Worm (Caenorhabditis elegans): ENCODE measurements around the gene C46F11.6.

The C46F11.6 gene

DNA sequence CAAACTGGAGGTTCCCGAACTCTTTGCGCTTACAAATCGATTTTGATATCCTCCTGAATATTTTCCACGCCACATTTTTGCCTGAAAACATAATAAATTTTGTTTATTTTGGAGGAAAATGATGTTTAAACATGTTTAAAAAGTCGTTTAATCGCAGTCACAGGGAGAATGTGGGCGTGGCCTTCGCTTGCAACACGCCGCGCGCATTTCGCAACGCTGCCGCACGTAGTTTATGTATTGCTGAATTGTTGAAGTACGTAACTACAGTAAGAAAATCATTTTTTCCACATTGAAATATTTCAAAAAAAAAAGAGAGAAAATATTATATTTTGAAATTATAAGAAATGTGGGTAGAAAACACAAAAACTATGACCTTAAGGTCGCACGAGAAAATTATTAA, 6.0 kb downstream of the C46F11.6 start, which contains the start of gene C46F11.4:
TSS of gene C46F11.4 (minus strand) at position 81 of the 400 bp plus-strand sequence.
- TF ChIP-seq nfya-1 (tag; optimal IDR thresholded peaks at IDR 0.05; ENCODE audit: insufficient read depth) (peak; percentile 43), elt-2 (tag; optimal IDR thresholded peaks at IDR 0.05) (peak; percentile 15), lin-39 (tag; optimal IDR thresholded peaks at IDR 0.05) (peak; percentile 45), fkh-10 (GFP tag; optimal IDR thresholded peaks at IDR 0.05) (no peak), hmg-11 (tag; optimal IDR thresholded peaks at IDR 0.05) (peak; percentile 88), nhr-23 (tag; optimal IDR thresholded peaks at IDR 0.05) (no peak), daf-12 (tag; optimal IDR thresholded peaks at IDR 0.05) (no peak), ztf-4 (tag; optimal IDR thresholded peaks at IDR 0.05) (no peak), pha-4 (tag; optimal IDR thresholded peaks at IDR 0.05) (peak; percentile 63)

DNA sequence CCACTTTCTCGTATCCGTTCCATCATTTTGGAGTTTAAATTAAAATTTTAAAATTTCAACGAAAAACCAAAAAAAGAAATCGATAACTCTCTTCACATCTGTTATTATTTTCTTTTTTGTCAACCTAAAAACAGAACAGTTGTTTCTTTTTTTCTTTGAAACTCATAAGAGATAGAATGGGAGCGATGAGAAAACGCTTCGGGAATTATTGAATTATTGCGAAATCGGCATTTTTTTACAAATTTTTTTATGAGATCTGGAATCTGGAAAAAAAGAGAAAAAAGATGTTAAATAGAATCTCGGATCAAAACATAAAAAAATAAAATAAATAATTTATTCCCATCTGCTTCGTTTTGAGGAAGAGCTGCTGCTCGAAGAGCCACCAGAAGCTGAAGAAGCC, 12.8 kb downstream of the C46F11.6 start, which contains the start of gene C46F11.5:
TSS of gene C46F11.5 (minus strand) at position 128 of the 400 bp plus-strand sequence.
- TF ChIP-seq ceh-9 (tag; optimal IDR thresholded peaks at IDR 0.05) (no peak), ceh-28 (tag; optimal IDR thresholded peaks at IDR 0.05) (peak; percentile 57)

DNA sequence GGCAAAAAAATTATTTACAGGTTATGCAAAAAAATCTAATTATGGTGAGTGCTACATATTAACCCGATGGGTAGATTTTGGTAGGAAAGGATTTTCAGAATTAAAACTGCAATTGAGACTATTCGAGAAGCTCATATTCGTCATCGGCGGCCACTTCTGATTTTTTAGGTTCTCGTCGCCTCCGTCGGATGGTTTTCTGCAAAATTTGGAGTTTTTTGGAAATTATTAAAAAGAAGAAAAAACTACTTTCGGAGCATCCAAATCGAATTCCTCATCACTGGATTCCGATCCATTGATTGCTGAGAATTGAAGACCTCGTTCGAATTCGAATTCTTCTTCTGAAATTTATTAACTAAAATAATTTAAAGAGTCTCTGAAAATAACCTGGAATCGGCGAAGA, 17.3 kb downstream of the C46F11.6 start:
- TF ChIP-seq lin-39 (tag; optimal IDR thresholded peaks at IDR 0.05) (no peak), nhr-25 (tag; optimal IDR thresholded peaks at IDR 0.05) (peak; percentile 25), ceh-82 (tag; optimal IDR thresholded peaks at IDR 0.05) (no peak), ama-1 (optimal IDR thresholded peaks at IDR 0.05) (peak; percentile 60), elt-2 (tag; optimal IDR thresholded peaks at IDR 0.05) (peak; percentile 14), nhr-11 (tag; optimal IDR thresholded peaks at IDR 0.05) (no peak)

DNA sequence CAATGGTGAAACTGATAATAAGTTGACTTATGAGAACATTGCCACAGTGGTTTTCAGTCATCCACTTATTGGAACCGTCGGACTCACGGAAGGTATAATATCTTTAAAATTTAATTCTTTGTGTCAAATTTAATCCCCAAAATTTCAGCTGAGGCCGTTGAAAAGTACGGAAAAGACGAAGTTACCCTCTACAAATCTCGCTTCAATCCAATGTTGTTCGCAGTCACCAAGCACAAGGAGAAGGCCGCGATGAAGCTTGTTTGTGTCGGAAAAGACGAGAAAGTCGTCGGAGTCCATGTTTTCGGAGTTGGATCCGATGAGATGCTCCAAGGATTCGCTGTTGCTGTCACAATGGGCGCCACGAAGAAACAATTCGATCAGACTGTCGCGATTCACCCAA, 17.8 kb downstream of the C46F11.6 start:
- TF ChIP-seq nfya-1 (tag; optimal IDR thresholded peaks at IDR 0.05; ENCODE audit: insufficient read depth), result no peak
- peak; percentile 54 for TF ChIP-seq ama-1 (optimal IDR thresholded peaks at IDR 0.05)
- no peak for TF ChIP-seq zag-1 (tag; optimal IDR thresholded peaks at IDR 0.05)

DNA sequence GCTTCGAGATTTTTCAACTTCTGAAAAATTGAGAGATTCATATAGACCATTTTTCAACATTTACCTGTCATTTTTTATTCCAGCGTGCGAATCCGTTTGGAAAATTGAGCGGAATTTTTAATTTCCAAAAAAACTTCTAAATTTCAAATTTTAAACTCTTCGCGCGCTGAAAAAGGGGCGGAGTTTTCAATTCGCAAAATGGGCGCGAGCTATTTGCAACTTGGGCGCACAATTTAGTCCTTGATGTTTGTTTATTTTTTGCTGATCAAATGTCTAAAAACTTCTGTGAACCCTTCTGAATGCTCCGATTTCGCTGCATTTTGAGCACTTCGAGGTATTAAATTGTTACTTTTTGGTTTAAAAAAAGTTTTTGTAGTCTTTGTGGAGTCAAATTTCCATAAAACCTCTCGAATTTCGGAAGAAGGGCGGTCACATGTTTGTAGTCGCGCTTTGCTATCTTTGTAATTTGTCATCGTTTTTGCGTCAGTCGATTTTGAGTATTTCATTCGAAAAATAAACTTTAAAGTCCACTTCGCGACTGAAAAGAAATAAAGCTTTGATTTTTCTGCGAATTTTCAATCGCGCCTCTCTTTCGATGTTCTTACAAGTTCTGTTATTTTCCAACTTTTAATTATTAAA, 19.4 kb downstream of the C46F11.6 start, which contains the start of the genes madf-8 and gsr-1:
TSS of gene madf-8 (minus strand) at position 156 of the 639 bp plus-strand sequence.
TSS of gene gsr-1 (plus strand) at position 231 of the 639 bp plus-strand sequence.
- TF ChIP-seq pha-4 (tag; optimal IDR thresholded peaks at IDR 0.05) (peak; percentile 27), lin-15B (tag; optimal IDR thresholded peaks at IDR 0.05) (peak; percentile 46), nhr-25 (tag; optimal IDR thresholded peaks at IDR 0.05) (peak; percentile 1), nfya-1 (tag; optimal IDR thresholded peaks at IDR 0.05; ENCODE audit: insufficient read depth) (peak; percentile 65), nhr-67 (tag; optimal IDR thresholded peaks at IDR 0.05) (no peak), pqm-1 (tag; optimal IDR thresholded peaks at IDR 0.05) (peak; percentile 16), fkh-2 (tag; optimal IDR thresholded peaks at IDR 0.05) (no peak), ama-1 (optimal IDR thresholded peaks at IDR 0.05) (no peak), lsy-12 (tag; optimal IDR thresholded peaks at IDR 0.05) (no peak), ceh-28 (tag; optimal IDR thresholded peaks at IDR 0.05) (no peak), nhr-237 (tag; optimal IDR thresholded peaks at IDR 0.05) (no peak), lin-39 (tag; optimal IDR thresholded peaks at IDR 0.05) (peak; percentile 12), hmg-11 (tag; optimal IDR thresholded peaks at IDR 0.05) (peak; percentile 36), elt-2 (tag; optimal IDR thresholded peaks at IDR 0.05) (peak; percentile 16), R02D3.7 (tag; optimal IDR thresholded peaks at IDR 0.05) (peak; percentile 0)

DNA sequence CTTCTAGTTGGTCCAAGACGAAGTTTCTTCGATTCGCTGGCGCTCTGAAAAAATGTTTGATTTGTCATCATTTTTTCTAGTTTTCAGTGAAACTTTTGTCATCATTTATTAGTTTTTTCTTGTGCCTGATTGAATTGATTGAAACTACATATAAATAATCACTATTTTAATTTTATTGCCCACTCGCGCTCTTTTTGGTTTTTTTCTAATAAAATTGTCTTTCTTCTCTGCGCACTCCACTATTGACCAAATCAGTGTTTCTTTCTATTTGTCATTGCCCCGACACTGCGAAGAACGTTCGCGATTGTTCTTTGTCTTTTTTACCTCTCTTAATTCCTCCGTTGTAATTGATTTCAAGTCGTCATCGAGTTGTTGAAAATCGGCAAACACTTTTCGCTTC, 20.0 kb downstream of the C46F11.6 start:
- TF ChIP-seq nhr-76 (tag; optimal IDR thresholded peaks at IDR 0.05) (no peak), elt-1 (tag; optimal IDR thresholded peaks at IDR 0.05) (no peak), nhr-25 (tag; optimal IDR thresholded peaks at IDR 0.05) (peak; percentile 49), ceh-28 (tag; optimal IDR thresholded peaks at IDR 0.05) (no peak), ztf-11 (tag; optimal IDR thresholded peaks at IDR 0.05) (no peak), nhr-237 (tag; optimal IDR thresholded peaks at IDR 0.05) (no peak), lsy-12 (tag; optimal IDR thresholded peaks at IDR 0.05) (no peak), tbx-2 (tag; optimal IDR thresholded peaks at IDR 0.05) (no peak), pqm-1 (tag; optimal IDR thresholded peaks at IDR 0.05) (peak; percentile 64), fkh-2 (tag; optimal IDR thresholded peaks at IDR 0.05) (no peak), nhr-23 (tag; optimal IDR thresholded peaks at IDR 0.05) (no peak), daf-12 (tag; optimal IDR thresholded peaks at IDR 0.05) (no peak), egl-5 (tag; optimal IDR thresholded peaks at IDR 0.05) (peak; percentile 11), nhr-12 (tag; optimal IDR thresholded peaks at IDR 0.05) (no peak), nfya-1 (tag; optimal IDR thresholded peaks at IDR 0.05; ENCODE audit: insufficient read depth) (no peak), R02D3.7 (tag; optimal IDR thresholded peaks at IDR 0.05) (no peak), skn-1 (tag; optimal IDR thresholded peaks at IDR 0.05) (peak; percentile 51), nhr-11 (tag; optimal IDR thresholded peaks at IDR 0.05) (no peak), zag-1 (tag; optimal IDR thresholded peaks at IDR 0.05) (no peak), elt-2 (tag; optimal IDR thresholded peaks at IDR 0.05) (peak; percentile 72), pha-4 (tag; optimal IDR thresholded peaks at IDR 0.05) (peak; percentile 78), unc-39 (tag; optimal IDR thresholded peaks at IDR 0.05) (no peak), snpc-4 (tag; optimal IDR thresholded peaks at IDR 0.05) (no peak), ZK546.5 (tag; optimal IDR thresholded peaks at IDR 0.05) (no peak), eor-1 (tag; optimal IDR thresholded peaks at IDR 0.05) (no peak)
